Comparison of ENCODE assay signal across 1 fruit fly cellular context in genomic region chr3L:14578896-14579295, dm6.
TF ChIP-seq lines count a peak whose summit lies in the region.

No protein-coding gene starts in this region.

TF ChIP-seq in whole organism, embryonic, 481 proteins besides CTCF, POLR2A, EP300 and RAD21 (continued from another document):
- TF ChIP-seq otp (GFP tag; IDR thresholded peaks at IDR 0.05; lab: Robert Waterston, UW) (no peak), fd96Cb (tag; optimal IDR thresholded peaks at IDR 0.05; lab: Kevin White, UChicago) (no peak), amos (GFP tag; IDR thresholded peaks at IDR 0.05; lab: Robert Waterston, UW; ENCODE audit: partially characterized antibody) (peak; percentile 45; the same call in 1 of the 2 replicates), sens (GFP tag; lab: Kevin White, UChicago) (no peak), chm (GFP tag; IDR thresholded peaks at IDR 0.05; lab: Robert Waterston, UW) (peak; percentile 56; the same call in 1 of the 2 replicates), Nf-YC (tag; optimal IDR thresholded peaks at IDR 0.05; lab: Kevin White, UChicago) (peak; percentile 96), p53 (GFP tag; optimal IDR thresholded peaks at IDR 0.05; lab: Kevin White, UChicago) (no peak), fu2 (GFP tag; optimal IDR thresholded peaks at IDR 0.05; lab: Kevin White, UChicago) (no peak), CG33557 (GFP tag; optimal IDR thresholded peaks at IDR 0.05; lab: Kevin White, UChicago) (peak; percentile 11), CG2889 (GFP tag; IDR thresholded peaks at IDR 0.05; lab: Robert Waterston, UW) (no peak), CG10959 (GFP tag; IDR thresholded peaks at IDR 0.05; lab: Robert Waterston, UW) (no peak), unpg (GFP tag; optimal IDR thresholded peaks at IDR 0.05; lab: Kevin White, UChicago) (no peak), bigmax (GFP tag; optimal IDR thresholded peaks at IDR 0.05; lab: Kevin White, UChicago) (no peak), CG12236 (GFP tag; optimal IDR thresholded peaks at IDR 0.05; lab: Kevin White, UChicago) (no peak), YL-1 (GFP tag; optimal IDR thresholded peaks at IDR 0.05; lab: Kevin White, UChicago) (no peak), ind (GFP tag; optimal IDR thresholded peaks at IDR 0.05; lab: Kevin White, UChicago) (no peak), CG2678 (tag; optimal IDR thresholded peaks at IDR 0.05; lab: Kevin White, UChicago) (no peak), vfl (GFP tag; optimal IDR thresholded peaks at IDR 0.05; lab: Kevin White, UChicago) (no peak), knrl (GFP tag; IDR thresholded peaks at IDR 0.05; lab: Robert Waterston, UW; ENCODE audit: partially characterized antibody) (0 out of 3 replicates have a peak, but pooled peaks have one; percentile 24), salm (tag; optimal IDR thresholded peaks at IDR 0.05; lab: Kevin White, UChicago) (no peak), D (optimal IDR thresholded peaks at IDR 0.05; lab: Kevin White, UChicago) (peak; percentile 8), D (GFP tag; optimal IDR thresholded peaks at IDR 0.05; lab: Kevin White, UChicago) (no peak), MTF-1 (GFP tag; optimal IDR thresholded peaks at IDR 0.05; lab: Kevin White, UChicago; ENCODE audit: borderline replicate concordance) (no peak), Rfx (GFP tag; IDR thresholded peaks at IDR 0.05; lab: Robert Waterston, UW) (no peak), aop (GFP tag; IDR thresholded peaks at IDR 0.05; lab: Robert Waterston, UW) (peak; percentile 51; the same call in 1 of the 2 replicates), al (GFP tag; IDR thresholded peaks at IDR 0.05; lab: Robert Waterston, UW) (no peak), insv (GFP tag; optimal IDR thresholded peaks at IDR 0.05; lab: Kevin White, UChicago) (no peak), phol (tag; optimal IDR thresholded peaks at IDR 0.05; lab: Kevin White, UChicago) (peak; percentile 77), CG11398 (GFP tag; optimal IDR thresholded peaks at IDR 0.05; lab: Kevin White, UChicago) (no peak), CrebB (tag; optimal IDR thresholded peaks at IDR 0.05; lab: Kevin White, UChicago) (no peak), vnd (GFP tag; IDR thresholded peaks at IDR 0.05; lab: Robert Waterston, UW; ENCODE audit: partially characterized antibody) (no peak), pfk (GFP tag; optimal IDR thresholded peaks at IDR 0.05; lab: Kevin White, UChicago) (peak; percentile 100), sd (tag; optimal IDR thresholded peaks at IDR 0.05; lab: Kevin White, UChicago) (peak; percentile 81), CG1832 (GFP tag; optimal IDR thresholded peaks at IDR 0.05; lab: Kevin White, UChicago) (peak; percentile 92), Elba2 (GFP tag; optimal IDR thresholded peaks at IDR 0.05; lab: Kevin White, UChicago) (no peak), CG17829 (tag; optimal IDR thresholded peaks at IDR 0.05; lab: Kevin White, UChicago) (peak; percentile 19), HmgD (GFP tag; optimal IDR thresholded peaks at IDR 0.05; lab: Kevin White, UChicago) (peak; percentile 8), trem (tag; optimal IDR thresholded peaks at IDR 0.05; lab: Kevin White, UChicago) (no peak), CoRest (tag; optimal IDR thresholded peaks at IDR 0.05; lab: Kevin White, UChicago) (peak; percentile 60), CG18599 (GFP tag; optimal IDR thresholded peaks at IDR 0.05; lab: Kevin White, UChicago) (no peak), Trl (optimal IDR thresholded peaks at IDR 0.05; lab: Kevin White, UChicago) (no peak), Trl (GFP tag; optimal IDR thresholded peaks at IDR 0.05; lab: Kevin White, UChicago) (no peak), CG10321 (GFP tag; IDR thresholded peaks at IDR 0.05; lab: Robert Waterston, UW) (peak; percentile 89), Stat92E (GFP tag; optimal IDR thresholded peaks at IDR 0.05; lab: Kevin White, UChicago) (no peak), CG12219 (GFP tag; optimal IDR thresholded peaks at IDR 0.05; lab: Kevin White, UChicago) (no peak), Jarid2 (GFP tag; optimal IDR thresholded peaks at IDR 0.05; lab: Kevin White, UChicago) (peak; percentile 75), CG15601 (tag; optimal IDR thresholded peaks at IDR 0.05; lab: Kevin White, UChicago) (peak; percentile 28), CG7357 (GFP tag; IDR thresholded peaks at IDR 0.05; lab: Robert Waterston, UW) (no peak), CG34224 (GFP tag; IDR thresholded peaks at IDR 0.05; lab: Robert Waterston, UW; ENCODE audit: partially characterized antibody) (peak; percentile 30; the same call in 1 of the 3 replicates), CG9876 (GFP tag; optimal IDR thresholded peaks at IDR 0.05; lab: Kevin White, UChicago) (no peak), abd-A (tag; optimal IDR thresholded peaks at IDR 0.05; lab: Kevin White, UChicago) (peak; percentile 76), wek (GFP tag; optimal IDR thresholded peaks at IDR 0.05; lab: Kevin White, UChicago) (no peak), CG31224 (GFP tag; IDR thresholded peaks at IDR 0.05; lab: Robert Waterston, UW) (no peak), mirr (GFP tag; optimal IDR thresholded peaks at IDR 0.05; lab: Kevin White, UChicago) (peak; percentile 17), ham (GFP tag; IDR thresholded peaks at IDR 0.05; lab: Robert Waterston, UW) (no peak), CG12104 (GFP tag; optimal IDR thresholded peaks at IDR 0.05; lab: Kevin White, UChicago) (no peak), kni (GFP tag; optimal IDR thresholded peaks at IDR 0.05; lab: Kevin White, UChicago) (peak; percentile 11), CG3065 (GFP tag; optimal IDR thresholded peaks at IDR 0.05; lab: Kevin White, UChicago) (no peak), seq (GFP tag; IDR thresholded peaks at IDR 0.05; lab: Robert Waterston, UW) (peak; percentile 73; the same call in 1 of the 2 replicates), hkb (optimal IDR thresholded peaks at IDR 0.05; lab: Kevin White, UChicago) (no peak), hkb (GFP tag; IDR thresholded peaks at IDR 0.05; lab: Robert Waterston, UW) (peak; percentile 45; the same call in 1 of the 2 replicates), en (GFP tag; optimal IDR thresholded peaks at IDR 0.05; lab: Kevin White, UChicago) (no peak), CG2199 (GFP tag; IDR thresholded peaks at IDR 0.05; lab: Robert Waterston, UW) (peak; percentile 78; the same call in 2 of the 3 replicates), CG7987 (GFP tag; optimal IDR thresholded peaks at IDR 0.05; lab: Kevin White, UChicago) (no peak), CG4360 (GFP tag; IDR thresholded peaks at IDR 0.05; lab: Robert Waterston, UW) (no peak), Dad (GFP tag; optimal IDR thresholded peaks at IDR 0.05; lab: Kevin White, UChicago) (no peak), Gug (GFP tag; IDR thresholded peaks at IDR 0.05; lab: Robert Waterston, UW) (no peak), ato (GFP tag; IDR thresholded peaks at IDR 0.05; lab: Robert Waterston, UW; ENCODE audit: partially characterized antibody) (peak; percentile 35; the same call in 1 of the 2 replicates), Bgb (GFP tag; IDR thresholded peaks at IDR 0.05; lab: Robert Waterston, UW; ENCODE audit: partially characterized antibody) (peak; percentile 67), Nf-YB (GFP tag; optimal IDR thresholded peaks at IDR 0.05; lab: Kevin White, UChicago) (peak; percentile 95), Camta (GFP tag; optimal IDR thresholded peaks at IDR 0.05; lab: Kevin White, UChicago) (no peak), danr (GFP tag; IDR thresholded peaks at IDR 0.05; lab: Robert Waterston, UW) (no peak), stc (GFP tag; IDR thresholded peaks at IDR 0.05; lab: Robert Waterston, UW) (no peak), CG11696 (GFP tag; IDR thresholded peaks at IDR 0.05; lab: Robert Waterston, UW) (no peak), tgo (GFP tag; IDR thresholded peaks at IDR 0.05; lab: Robert Waterston, UW) (no peak), prd (optimal IDR thresholded peaks at IDR 0.05; lab: Kevin White, UChicago) (no peak), prd (GFP tag; IDR thresholded peaks at IDR 0.05; lab: Robert Waterston, UW) (no peak), CG1792 (GFP tag; optimal IDR thresholded peaks at IDR 0.05; lab: Kevin White, UChicago) (no peak), hth (optimal IDR thresholded peaks at IDR 0.05; lab: Kevin White, UChicago) (peak; percentile 99), sim (GFP tag; IDR thresholded peaks at IDR 0.05; lab: Robert Waterston, UW) (no peak), twi (tag; optimal IDR thresholded peaks at IDR 0.05; lab: Kevin White, UChicago) (peak; percentile 29)
TF ChIP-seq in whole organism, embryonic: peak in this region for 37.
